Fruit fly (Drosophila melanogaster) whole organism, pupa: ENCODE data around the gene OS9.

ENCODE experiments used
- CG10348 ChIP-seq: fragments of 200-800 bp; sonication (Bioruptor generic); IDR thresholded peaks from 2 replicates; pipeline ENCODE4 v1.3.6; 2022; ENCODE audit warnings: missing biosample characterization, missing genetic modification characterization
- CG15710 ChIP-seq: fragments of 200-800 bp; sonication (Bioruptor generic); optimal IDR thresholded peaks from 2 replicates; lab custom pipeline; 2018; ENCODE audit warnings: missing biosample characterization, mild to moderate bottlenecking, missing genetic modification characterization, moderate library complexity
- CG8301 ChIP-seq: fragments of 200-800 bp; sonication (Bioruptor generic); optimal IDR thresholded peaks from 2 replicates; lab custom pipeline; 2018; ENCODE audit warnings: missing biosample characterization, mild to moderate bottlenecking, missing genetic modification characterization
- D1 ChIP-seq: fragments of 200-800 bp; sonication (Bioruptor generic); optimal IDR thresholded peaks from 2 replicates; lab custom pipeline; 2018; ENCODE audit warnings: missing biosample characterization, mild to moderate bottlenecking, missing genetic modification characterization, moderate library complexity
- Ets98B ChIP-seq: fragments of 200-800 bp; sonication (Bioruptor generic); IDR thresholded peaks from 2 replicates; pipeline ENCODE4 v1.3.6; 2022; ENCODE audit warnings: missing biosample characterization, missing genetic modification characterization
- rn ChIP-seq: fragments of 200-800 bp; sonication (Bioruptor generic); IDR thresholded peaks from 2 replicates; pipeline ENCODE4 v1.3.6; 2022; ENCODE audit warnings: missing biosample characterization, missing genetic modification characterization

DNA sequence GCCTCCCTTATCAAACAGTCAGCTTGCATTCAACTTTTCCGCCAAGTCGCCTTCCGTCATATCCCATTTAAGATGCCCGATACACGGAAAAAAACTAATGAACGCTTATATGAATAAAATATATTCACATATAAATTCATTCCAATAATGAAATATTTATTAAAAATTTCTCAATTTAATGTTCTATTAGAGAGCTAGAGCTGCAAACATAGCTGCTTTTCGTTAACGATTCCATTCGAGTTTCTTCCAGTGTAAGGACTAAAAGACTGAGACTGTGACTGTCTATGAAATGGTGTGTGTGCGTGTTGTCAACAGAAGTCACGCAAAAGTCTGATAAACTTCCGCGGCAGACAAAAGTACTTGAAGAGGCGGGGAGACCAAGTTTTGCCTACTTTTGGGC is 36.2 kb downstream of the OS9 start:
- peak; percentile 38 for TF ChIP-seq CG15710
- no peak for TF ChIP-seq rn (GFP tag; lab: Robert Waterston, UW)
- no peak for TF ChIP-seq Ets98B
- TF ChIP-seq D1: no peak
- no peak for TF ChIP-seq CG8301
- no peak for TF ChIP-seq CG10348
